Fruit fly (Drosophila melanogaster) whole organism, embryonic: ENCODE measurements around the gene hiro.

Source experiments
- CG10565 ChIP-seq: fragments of 200-800 bp; sonication (Bioruptor generic); optimal IDR thresholded peaks from 3 replicates; lab custom pipeline; 2016; ENCODE audit warnings: missing biosample characterization, mild to moderate bottlenecking, missing genetic modification characterization
- CG1602 ChIP-seq: fragments of 200-800 bp; sonication (Bioruptor generic); optimal IDR thresholded peaks from 3 replicates; lab custom pipeline; 2016; ENCODE audit warnings: missing biosample characterization, missing genetic modification characterization

DNA sequence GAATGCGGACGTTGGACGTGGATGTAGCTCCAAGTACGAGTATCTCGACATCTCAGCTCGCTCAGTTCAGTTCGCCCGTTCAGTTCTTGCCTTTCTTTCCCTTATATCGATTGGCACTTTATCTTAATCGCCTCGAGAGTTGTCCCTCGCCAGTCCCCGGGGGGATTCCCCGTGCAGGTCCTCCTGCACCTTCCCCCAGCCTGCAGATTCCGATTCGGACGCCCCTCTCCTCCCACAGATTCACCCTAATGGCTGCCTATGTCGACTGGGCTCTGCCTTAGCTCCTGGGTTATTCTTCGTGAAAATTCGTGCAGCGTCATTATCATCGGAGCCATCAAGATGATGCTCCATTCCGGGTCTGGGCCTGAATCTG is 9.3 kb upstream of the hiro start:
- TF ChIP-seq CG1602 (GFP tag; lab: Kevin White, UChicago) (no peak), CG10565 (GFP tag; lab: Kevin White, UChicago) (no peak)
